Fruit fly (Drosophila melanogaster) S2 (cell line): ENCODE measurements around the gene CG7276.

Experiments used
- CG8478 ChIP-seq: fragments of >200 bp; optimal IDR thresholded peaks from 2 replicates; lab custom pipeline; 2018
- CTCF ChIP-seq, 2 experiments: fragments of >200 bp; optimal IDR thresholded peaks; 2 replicates each; lab custom pipeline; 2018

DNA sequence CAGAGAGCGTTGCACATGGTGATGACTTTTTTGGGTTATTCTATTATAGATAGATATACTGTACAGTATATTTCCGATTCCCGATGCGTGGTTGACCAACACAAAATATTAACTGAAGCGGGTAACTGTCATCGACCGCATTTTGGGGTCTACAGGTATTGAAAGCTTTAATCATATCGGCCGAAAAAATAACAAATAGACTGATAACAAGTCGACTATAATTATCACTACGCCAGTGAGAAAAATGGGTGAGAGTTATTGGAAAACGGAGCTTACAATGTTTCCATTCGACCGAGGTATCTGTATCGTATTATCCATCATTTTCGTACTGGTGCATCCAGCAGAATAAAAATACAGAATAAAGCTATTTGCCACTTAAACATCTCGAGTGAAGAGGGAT, 20.3 kb downstream of the CG7276 start:
- TF ChIP-seq CTCF (optimal IDR thresholded peaks at IDR 0.05; lab: Kevin White, UChicago) = no peak
- TF ChIP-seq CG8478 (lab: Kevin White, UChicago) = no peak
